Worm (Caenorhabditis elegans) whole organism, L4 larva: Measurements from ENCODE around the gene C15H9.2.
A peak's percentile ranks its signal among the peaks of the same experiment; 100 is the strongest.

Source experiments
- F26F4.8 ChIP-seq: fragments of 200-800 bp; sonication (Bioruptor generic); conservative IDR thresholded peaks from 2 replicates; pipeline ENCODE4 v1.3.6; 2022; ENCODE audit warnings: missing genetic modification characterization, missing compliant biosample characterization
- T26A8.4 ChIP-seq: fragments of 200-800 bp; sonication (Bioruptor generic); IDR thresholded peaks from 2 replicates; pipeline ENCODE4 v1.3.6; 2022; ENCODE audit warnings: missing genetic modification characterization, missing compliant biosample characterization
- Y105C5A.15 ChIP-seq: fragments of 200-800 bp; sonication (Bioruptor generic); IDR thresholded peaks from 2 replicates; pipeline ENCODE4 v1.3.6; 2022; ENCODE audit warnings: missing genetic modification characterization, missing compliant biosample characterization
- ZK546.5 ChIP-seq, 2 experiments: sonication (generic microtip); optimal IDR thresholded peaks; 2 replicates each; lab custom pipeline; 2017; ENCODE audit warnings: missing biosample characterization in 2 of 2, missing genetic modification characterization in 2 of 2
- aha-1 ChIP-seq: fragments of 150-350 bp; peaks from one replicate; lab custom pipeline; 2014; ENCODE audit warnings: missing biosample characterization, missing genetic modification characterization
- ama-1 ChIP-seq: fragments of 150-350 bp; optimal IDR thresholded peaks from 2 replicates; lab custom pipeline; 2014; ENCODE audit warnings: inconsistent platforms, mixed read lengths
- ceh-28 ChIP-seq: fragments of 150-350 bp; optimal IDR thresholded peaks from 2 replicates; lab custom pipeline; 2014; ENCODE audit warnings: missing biosample characterization, missing genetic modification reagents, missing genetic modification characterization
- ceh-32 ChIP-seq: sonication (generic microtip); optimal IDR thresholded peaks from 2 replicates; lab custom pipeline; 2016; ENCODE audit warnings: mild to moderate bottlenecking, missing genetic modification characterization, missing compliant biosample characterization; ENCODE audit not compliant: poor library complexity
- ceh-44 ChIP-seq: fragments of 200-800 bp; sonication (Bioruptor generic); IDR thresholded peaks from 2 replicates; pipeline ENCODE4 v1.3.6; 2022; ENCODE audit warnings: missing genetic modification reagents, missing genetic modification characterization, missing compliant biosample characterization
- ceh-62 ChIP-seq: sonication (generic microtip); optimal IDR thresholded peaks from 2 replicates; lab custom pipeline; 2017; ENCODE audit warnings: missing biosample characterization, missing genetic modification characterization
- cey-2 ChIP-seq: sonication (generic microtip); optimal IDR thresholded peaks from 3 replicates; lab custom pipeline; 2017; ENCODE audit warnings: missing genetic modification characterization, mild to moderate bottlenecking, missing compliant biosample characterization, antibody characterized with exemption, borderline replicate concordance; ENCODE audit not compliant: insufficient read depth
- daf-16 ChIP-seq, 3 experiments: sonication (generic microtip); optimal IDR thresholded peaks; 2 replicates each; lab custom pipeline; 2016 to 2017; ENCODE audit warnings: missing genetic modification characterization in 3 of 3, missing genetic modification reagents in 3 of 3, mild to moderate bottlenecking in 2 of 3, missing compliant biosample characterization in 2 of 3, missing biosample characterization in 1 of 3, moderate library complexity in 1 of 3
- daf-19 ChIP-seq: fragments of 200-800 bp; sonication (Bioruptor generic); conservative IDR thresholded peaks from 2 replicates; pipeline ENCODE4 v1.3.6; 2022; ENCODE audit warnings: missing genetic modification characterization, missing compliant biosample characterization
- daf-8 ChIP-seq: fragments of 200-800 bp; sonication (Bioruptor generic); IDR thresholded peaks from 2 replicates; pipeline ENCODE4 v1.3.6; 2022; ENCODE audit warnings: missing genetic modification characterization, missing compliant biosample characterization
- dpl-1 ChIP-seq: fragments of 150-350 bp; optimal IDR thresholded peaks from 2 replicates; lab custom pipeline; 2014; ENCODE audit warnings: missing biosample characterization, missing genetic modification reagents, missing genetic modification characterization
- dve-1 ChIP-seq: sonication (generic microtip); optimal IDR thresholded peaks from 2 replicates; lab custom pipeline; 2017; ENCODE audit warnings: antibody characterized with exemption, mild to moderate bottlenecking, missing genetic modification characterization, missing compliant biosample characterization; ENCODE audit not compliant: insufficient read depth
- fkh-10 ChIP-seq: fragments of 150-350 bp; optimal IDR thresholded peaks from 2 replicates; lab custom pipeline; 2014; ENCODE audit warnings: missing biosample characterization, missing genetic modification reagents, missing genetic modification characterization
- gei-8 ChIP-seq: fragments of 200-800 bp; sonication (Bioruptor generic); optimal IDR thresholded peaks from 2 replicates; lab custom pipeline; 2018; ENCODE audit warnings: mild to moderate bottlenecking, missing genetic modification characterization, missing compliant biosample characterization
- hif-1 ChIP-seq, 2 experiments: sonication (generic microtip); optimal IDR thresholded peaks; 2 replicates each; lab custom pipeline; 2016 to 2017; ENCODE audit warnings: missing compliant biosample characterization in 2 of 2, missing genetic modification characterization in 2 of 2, missing genetic modification reagents in 2 of 2, missing genotype in 2 of 2, mild to moderate bottlenecking in 1 of 2
- hlh-11 ChIP-seq: fragments of 200-800 bp; sonication (Bioruptor generic); optimal IDR thresholded peaks from 2 replicates; lab custom pipeline; 2018; ENCODE audit warnings: mild to moderate bottlenecking, missing genetic modification characterization, missing compliant biosample characterization
- lin-1 ChIP-seq: fragments of 200-800 bp; sonication (Bioruptor generic); IDR thresholded peaks from 2 replicates; pipeline ENCODE4 v1.3.6; 2022; ENCODE audit warnings: missing genetic modification reagents, missing genetic modification characterization, missing compliant biosample characterization
- lin-38 ChIP-seq: fragments of 200-800 bp; sonication (Bioruptor generic); IDR thresholded peaks from 2 replicates; pipeline ENCODE4 v1.3.6; 2022; ENCODE audit warnings: missing genetic modification reagents, missing genetic modification characterization, missing compliant biosample characterization
- lin-39 ChIP-seq: fragments of 150-350 bp; optimal IDR thresholded peaks from 2 replicates; lab custom pipeline; 2014; ENCODE audit warnings: missing biosample characterization, missing genetic modification reagents, missing genetic modification characterization
- lsy-2 ChIP-seq, 2 experiments: fragments of 150-350 bp in 1 of 2; sonication (generic microtip) in 1 of 2; optimal IDR thresholded peaks; 2 replicates each; lab custom pipeline; 2014 to 2017; ENCODE audit warnings: missing biosample characterization in 2 of 2, missing genetic modification characterization in 2 of 2
- madf-9 ChIP-seq: fragments of 200-800 bp; sonication (Bioruptor generic); conservative IDR thresholded peaks from 2 replicates; pipeline ENCODE4 v1.3.6; 2022; ENCODE audit warnings: missing genetic modification reagents, missing genetic modification characterization, missing compliant biosample characterization
- mdl-1 ChIP-seq, 2 experiments: fragments of 150-350 bp in 1 of 2; sonication (generic microtip) in 1 of 2; optimal IDR thresholded peaks; 2 replicates each; lab custom pipeline; 2014 to 2017; ENCODE audit warnings: missing biosample characterization in 2 of 2, missing genetic modification characterization in 2 of 2
- mep-1 ChIP-seq: fragments of 150-350 bp; sonication (generic microtip); optimal IDR thresholded peaks from 3 replicates; lab custom pipeline; 2014; ENCODE audit warnings: missing biosample characterization, missing genetic modification characterization
- nhr-102 ChIP-seq: sonication (generic microtip); optimal IDR thresholded peaks from 2 replicates; lab custom pipeline; 2016; ENCODE audit warnings: mild to moderate bottlenecking, missing genetic modification characterization, moderate library complexity, missing compliant biosample characterization
- nhr-28 ChIP-seq: fragments of 150-350 bp; optimal IDR thresholded peaks from 2 replicates; lab custom pipeline; 2014; ENCODE audit warnings: missing biosample characterization, missing genetic modification characterization
- nhr-41 ChIP-seq: fragments of 200-800 bp; sonication (Bioruptor generic); IDR thresholded peaks from 2 replicates; pipeline ENCODE4 v1.3.6; 2022; ENCODE audit warnings: missing genetic modification reagents, missing genetic modification characterization, missing compliant biosample characterization
- nhr-42 ChIP-seq: fragments of 200-800 bp; sonication (Bioruptor generic); IDR thresholded peaks from 2 replicates; pipeline ENCODE4 v1.3.6; 2022; ENCODE audit warnings: missing genetic modification characterization, missing compliant biosample characterization
- nhr-77 ChIP-seq: fragments of 150-350 bp; optimal IDR thresholded peaks from 2 replicates; lab custom pipeline; 2014; ENCODE audit warnings: missing biosample characterization, missing genetic modification characterization
- pqm-1 ChIP-seq: sonication (generic microtip); optimal IDR thresholded peaks from 2 replicates; lab custom pipeline; 2017; ENCODE audit warnings: missing biosample characterization, missing genetic modification characterization
- set-16 ChIP-seq: fragments of 200-800 bp; sonication (Bioruptor generic); IDR thresholded peaks from 2 replicates; pipeline ENCODE4 v1.3.6; 2022; ENCODE audit warnings: missing genetic modification reagents, missing genetic modification characterization, missing compliant biosample characterization
- skn-1 ChIP-seq: fragments of 150-350 bp; optimal IDR thresholded peaks from 2 replicates; lab custom pipeline; 2014; ENCODE audit warnings: missing biosample characterization, missing genetic modification characterization
- spr-1 ChIP-seq: sonication (generic microtip); optimal IDR thresholded peaks from 2 replicates; lab custom pipeline; 2016; ENCODE audit warnings: mild to moderate bottlenecking, missing genetic modification characterization, missing compliant biosample characterization
- unc-130 ChIP-seq: sonication (generic microtip); optimal IDR thresholded peaks from 2 replicates; lab custom pipeline; 2016; ENCODE audit warnings: missing genetic modification reagents, missing genetic modification characterization, missing compliant biosample characterization
- unc-62 ChIP-seq, 3 experiments: fragments of 150-350 bp in 1 of 3; sonication (generic microtip); optimal IDR thresholded peaks in 2 of 3; peaks in 1 of 3; 1 replicate in 1 of 3; 2 replicates in 2 of 3; lab custom pipeline; 2014 to 2017; ENCODE audit warnings: missing biosample characterization in 3 of 3, missing genetic modification characterization in 3 of 3, missing genetic modification reagents in 3 of 3, missing genotype in 1 of 3
- zag-1 ChIP-seq: fragments of 150-350 bp; optimal IDR thresholded peaks from 2 replicates; lab custom pipeline; 2014; ENCODE audit warnings: missing biosample characterization, missing genetic modification characterization
- zfp-2 ChIP-seq: sonication (generic microtip); optimal IDR thresholded peaks from 2 replicates; lab custom pipeline; 2016; ENCODE audit warnings: mild to moderate bottlenecking, missing genetic modification characterization, missing compliant biosample characterization

C15H9.2 gene

DNA sequence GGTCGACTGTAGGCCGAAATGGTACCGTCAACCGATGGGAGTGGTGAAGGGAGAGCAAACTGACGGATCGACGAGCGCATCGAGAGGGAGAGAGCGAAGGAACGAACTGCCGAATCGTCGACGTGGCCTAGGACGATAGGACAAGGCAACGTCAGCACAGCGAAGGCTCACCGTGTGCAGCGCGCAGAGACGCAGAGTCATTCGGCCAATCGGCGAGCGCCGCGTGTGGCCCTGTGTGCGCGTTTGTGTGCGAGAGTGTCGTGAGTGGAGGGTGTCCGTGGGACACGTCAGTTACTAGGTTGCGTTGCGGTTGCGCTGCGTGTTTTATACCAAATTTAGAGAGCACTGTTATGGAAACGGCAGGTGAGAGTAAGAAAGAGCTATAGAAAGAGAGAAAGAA lies 26.4 kb upstream of the C15H9.2 start, which contains the start of gene hsp-3 (continued):
- TF ChIP-seq dpl-1 (GFP tag; lab: Kevin White, UChicago) (peak; percentile 79), nhr-42 (GFP tag; lab: Robert Waterston, UW) (peak; percentile 96), ceh-44 (GFP tag; lab: Robert Waterston, UW) (no peak), ceh-62 (no peak), mdl-1 (tag; optimal IDR thresholded peaks at IDR 0.05; lab: Kevin White, UChicago) (peak in 1 of 2 experiments; percentile 87), daf-16 (GFP tag; optimal IDR thresholded peaks at IDR 0.05; lab: Kevin White, UChicago) (peak; percentile 69 to 91), daf-16 (tag; optimal IDR thresholded peaks at IDR 0.05; lab: Kevin White, UChicago) (peak; percentile 79), ceh-32 (tag; lab: Kevin White, UChicago) (peak; percentile 41), F26F4.8 (GFP tag; lab: Robert Waterston, UW) (no peak)

DNA sequence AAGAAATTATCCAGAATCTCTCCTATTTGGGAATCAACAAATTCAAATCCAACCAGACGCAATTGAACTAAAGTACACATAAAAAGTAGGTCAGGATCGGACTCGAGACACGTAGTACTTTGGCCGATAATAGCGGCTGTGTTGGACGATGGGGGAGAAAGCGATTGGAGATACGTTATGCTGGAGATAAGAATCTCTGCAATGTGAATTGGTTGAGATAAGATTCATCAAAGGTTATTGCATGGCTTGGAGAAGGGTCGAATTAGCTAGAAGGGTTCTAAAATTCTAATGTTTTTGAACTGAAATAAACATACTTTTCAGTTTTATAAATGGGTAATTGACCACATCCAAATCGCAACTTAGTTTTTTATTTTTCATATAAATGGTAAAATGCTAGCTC lies 25.8 kb upstream of the C15H9.2 start:
- TF ChIP-seq lin-1 (GFP tag; lab: Robert Waterston, UW) (no peak), unc-62 (GFP tag; optimal IDR thresholded peaks at IDR 0.05 in 1 of 2; lab: Kevin White, UChicago) (no peak), unc-62 (tag; optimal IDR thresholded peaks at IDR 0.05; lab: Kevin White, UChicago) (no peak), nhr-77 (tag; lab: Kevin White, UChicago) (no peak), ceh-28 (tag; lab: Kevin White, UChicago) (no peak), lin-39 (no peak), zfp-2 (tag; lab: Kevin White, UChicago) (no peak), unc-130 (no peak), fkh-10 (GFP tag; lab: Kevin White, UChicago) (no peak), spr-1 (tag; lab: Kevin White, UChicago) (no peak), madf-9 (GFP tag; lab: Robert Waterston, UW) (no peak), zag-1 (tag; lab: Kevin White, UChicago) (no peak), aha-1 (tag; lab: Kevin White, UChicago) (no peak)

DNA sequence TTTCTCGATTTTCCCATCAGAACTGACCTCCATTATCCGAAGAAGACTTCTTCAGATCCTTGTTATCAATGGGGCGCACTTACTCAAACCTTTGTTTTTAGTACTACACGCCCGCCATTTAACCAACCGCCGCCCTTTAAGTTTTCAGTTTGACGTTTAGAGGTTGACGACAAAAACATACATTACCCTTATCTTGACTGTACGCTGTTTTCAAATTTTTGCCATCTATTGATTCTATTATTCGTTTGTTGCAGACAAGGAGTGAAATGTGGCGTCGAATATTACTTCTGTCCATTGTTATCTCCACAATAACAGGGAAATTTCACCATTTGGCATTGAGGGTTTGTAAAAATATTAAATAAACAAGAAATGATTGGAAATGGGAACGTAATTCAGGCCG lies 25.3 kb upstream of the C15H9.2 start, which contains the start of gene C15H9.5:
Gene C15H9.5 (plus strand): TSS at position 255 of the 400 bp plus-strand sequence.
- no peak for TF ChIP-seq nhr-102 (tag; lab: Kevin White, UChicago)
- TF ChIP-seq ZK546.5 (tag; optimal IDR thresholded peaks at IDR 0.05; lab: Kevin White, UChicago), result no peak
- TF ChIP-seq cey-2 (tag; lab: Kevin White, UChicago), result no peak
- TF ChIP-seq nhr-28 (tag; lab: Kevin White, UChicago), result peak; percentile 33
- no peak for TF ChIP-seq daf-19 (GFP tag; lab: Robert Waterston, UW)
- peak; percentile 56 for TF ChIP-seq dve-1
- TF ChIP-seq aha-1 (tag; lab: Kevin White, UChicago), result peak; percentile 43
- no peak for TF ChIP-seq daf-8 (GFP tag; lab: Robert Waterston, UW)
- TF ChIP-seq mep-1 (tag; lab: Kevin White, UChicago), result peak; percentile 12
- TF ChIP-seq ama-1 (lab: Kevin White, UChicago), result no peak
- TF ChIP-seq lin-38 (GFP tag; lab: Robert Waterston, UW), result peak; percentile 49
- no peak for TF ChIP-seq Y105C5A.15 (GFP tag; lab: Robert Waterston, UW)
- no peak for TF ChIP-seq nhr-41 (GFP tag; lab: Robert Waterston, UW)
- no peak for TF ChIP-seq daf-16 (GFP tag; optimal IDR thresholded peaks at IDR 0.05; lab: Kevin White, UChicago)
- peak; percentile 93 for TF ChIP-seq daf-16 (tag; optimal IDR thresholded peaks at IDR 0.05; lab: Kevin White, UChicago)
- peak in 1 of 2 experiments; percentile 27 for TF ChIP-seq lsy-2 (tag; optimal IDR thresholded peaks at IDR 0.05; lab: Kevin White, UChicago)
- TF ChIP-seq skn-1 (tag; lab: Kevin White, UChicago), result no peak
- TF ChIP-seq T26A8.4 (GFP tag; lab: Robert Waterston, UW), result peak; percentile 48; the same call in 1 of the 2 replicates
- TF ChIP-seq hlh-11, result peak; percentile 47
- TF ChIP-seq set-16 (GFP tag; lab: Robert Waterston, UW), result no peak
- peak; percentile 38 for TF ChIP-seq pqm-1
- TF ChIP-seq ceh-44 (GFP tag; lab: Robert Waterston, UW), result no peak
- TF ChIP-seq gei-8 (GFP tag; lab: Kevin White, UChicago), result no peak
- TF ChIP-seq hif-1 (tag; optimal IDR thresholded peaks at IDR 0.05; lab: Kevin White, UChicago), result no peak
